Fruit fly (Drosophila melanogaster): Measurements from ENCODE around the gene CG5131.

- TF ChIP-seq CG9139 (GFP tag; optimal IDR thresholded peaks at IDR 0.05) (no peak), lz (GFP tag; optimal IDR thresholded peaks at IDR 0.05) (no peak), fd85E (GFP tag; optimal IDR thresholded peaks at IDR 0.05) (no peak), Blimp-1 (GFP tag; optimal IDR thresholded peaks at IDR 0.05) (no peak), CG10631 (GFP tag; optimal IDR thresholded peaks at IDR 0.05) (no peak), CG8632 (GFP tag; optimal IDR thresholded peaks at IDR 0.05) (no peak), CG4318 (GFP tag; optimal IDR thresholded peaks at IDR 0.05) (no peak), CG3919 (GFP tag; optimal IDR thresholded peaks at IDR 0.05) (no peak), CG8319 (GFP tag; optimal IDR thresholded peaks at IDR 0.05) (no peak), CG11902 (GFP tag; optimal IDR thresholded peaks at IDR 0.05) (no peak), CG1621 (tag; optimal IDR thresholded peaks at IDR 0.05) (no peak), topi (GFP tag; optimal IDR thresholded peaks at IDR 0.05) (no peak)
Measured at dm6 chr2L:17452084-17452483, 32.2 kb upstream of the CG5131 start.

Data from whole organism, prepupa.